Fruit fly (Drosophila melanogaster) whole organism, embryonic: ENCODE results near the gene Lcp65Ag3.

ENCODE experiments used
- Asciz ChIP-seq: fragments of 200-800 bp; sonication (Bioruptor generic); optimal IDR thresholded peaks from 2 replicates; lab custom pipeline; 2017; ENCODE audit warnings: missing biosample characterization, mild to moderate bottlenecking, missing genetic modification characterization, missing genetic modification reagents
- CG10565 ChIP-seq: fragments of 200-800 bp; sonication (Bioruptor generic); optimal IDR thresholded peaks from 3 replicates; lab custom pipeline; 2016; ENCODE audit warnings: missing biosample characterization, mild to moderate bottlenecking, missing genetic modification characterization
- CG11247 ChIP-seq: fragments of 200-800 bp; sonication (Bioruptor generic); IDR thresholded peaks from 2 replicates; pipeline ENCODE4 v1.3.6; 2022; ENCODE audit warnings: missing biosample characterization, missing genetic modification characterization
- CG12236 ChIP-seq: fragments of 200-800 bp; sonication (Bioruptor generic); optimal IDR thresholded peaks from 2 replicates; lab custom pipeline; 2016; ENCODE audit warnings: missing biosample characterization, missing genetic modification characterization
- CG13624 ChIP-seq: fragments of 200-800 bp; sonication (Bioruptor generic); optimal IDR thresholded peaks from 2 replicates; lab custom pipeline; 2016; ENCODE audit warnings: missing biosample characterization, missing genetic modification characterization
- CG14014 ChIP-seq: fragments of 200-800 bp; sonication (Bioruptor generic); IDR thresholded peaks from 2 replicates; pipeline ENCODE4 v1.3.6; 2022; ENCODE audit warnings: missing biosample characterization, missing genetic modification characterization
- CG14710 ChIP-seq: fragments of 200-800 bp; sonication (Bioruptor generic); optimal IDR thresholded peaks from 3 replicates; lab custom pipeline; 2019; ENCODE audit warnings: missing biosample characterization, mild to moderate bottlenecking, missing genetic modification characterization, moderate library complexity
- CG15479 ChIP-seq: fragments of 200-800 bp; sonication (Bioruptor generic); optimal IDR thresholded peaks from 3 replicates; lab custom pipeline; 2019; ENCODE audit warnings: missing biosample characterization, mild to moderate bottlenecking, missing genetic modification characterization, moderate library complexity
- CG17361 ChIP-seq: fragments of 200-800 bp; sonication (Bioruptor generic); IDR thresholded peaks from 3 replicates; pipeline ENCODE4 v1.3.6; 2022; ENCODE audit warnings: missing biosample characterization, missing genetic modification characterization
- CG17568 ChIP-seq: fragments of 200-800 bp; sonication (Bioruptor generic); optimal IDR thresholded peaks from 2 replicates; lab custom pipeline; 2018; ENCODE audit warnings: missing biosample characterization, mild to moderate bottlenecking, missing genetic modification characterization, moderate library complexity
- CG17802 ChIP-seq: fragments of 200-800 bp; sonication (Bioruptor generic); optimal IDR thresholded peaks from 2 replicates; lab custom pipeline; 2018; ENCODE audit warnings: missing biosample characterization, mild to moderate bottlenecking, missing genetic modification characterization, moderate library complexity
- CG18011 ChIP-seq: fragments of 200-800 bp; sonication (Bioruptor generic); optimal IDR thresholded peaks from 2 replicates; lab custom pipeline; 2017; ENCODE audit warnings: missing biosample characterization, missing genetic modification characterization, mild to moderate bottlenecking, moderate library complexity, missing genotype
- CG31441 ChIP-seq: fragments of 200-800 bp; sonication (Bioruptor generic); IDR thresholded peaks from 2 replicates; pipeline ENCODE4 v1.3.6; 2022; ENCODE audit warnings: missing biosample characterization, missing genetic modification characterization
- CG33213 ChIP-seq: fragments of 200-800 bp; sonication (Bioruptor generic); optimal IDR thresholded peaks from 3 replicates; lab custom pipeline; 2016; ENCODE audit warnings: missing biosample characterization, missing genetic modification characterization
- CG42726 ChIP-seq: fragments of 200-800 bp; sonication (Bioruptor generic); IDR thresholded peaks from 2 replicates; pipeline ENCODE4 v1.3.6; 2022; ENCODE audit warnings: missing biosample characterization, missing genetic modification characterization; ENCODE audit not compliant: partially characterized antibody
- CG5953 ChIP-seq: fragments of 200-800 bp; sonication (Bioruptor generic); IDR thresholded peaks from 2 replicates; pipeline ENCODE4 v1.3.6; 2022; ENCODE audit warnings: missing biosample characterization, missing genetic modification characterization
- CG6175 ChIP-seq: fragments of 200-800 bp; sonication (Bioruptor generic); IDR thresholded peaks from 3 replicates; pipeline ENCODE4 v1.3.6; 2022; ENCODE audit warnings: missing biosample characterization, missing genetic modification characterization
- CG6813 ChIP-seq: fragments of 200-800 bp; sonication (Bioruptor generic); optimal IDR thresholded peaks from 2 replicates; lab custom pipeline; 2017; ENCODE audit warnings: missing biosample characterization, missing genetic modification characterization, mild to moderate bottlenecking, moderate library complexity, missing genetic modification reagents
- CG7372 ChIP-seq: fragments of 200-800 bp; sonication (Bioruptor generic); IDR thresholded peaks from 2 replicates; pipeline ENCODE4 v1.3.6; 2022; ENCODE audit warnings: missing biosample characterization, missing genetic modification characterization
- CG8478 ChIP-seq: fragments of >200 bp; optimal IDR thresholded peaks from 2 replicates; lab custom pipeline; 2018
- Doc2 ChIP-seq: fragments of 200-800 bp; sonication (Bioruptor generic); IDR thresholded peaks from 2 replicates; pipeline ENCODE4 v1.3.6; 2022; ENCODE audit warnings: missing biosample characterization, missing genetic modification characterization
- Dref ChIP-seq: fragments of 200-800 bp; sonication (Bioruptor generic); IDR thresholded peaks from 2 replicates; pipeline ENCODE4 v1.3.6; 2022; ENCODE audit warnings: missing biosample characterization, missing genetic modification characterization
- Eip74EF ChIP-seq, 2 experiments: fragments of 200-800 bp in 1 of 2; fragments of >200 bp in 1 of 2; sonication (Bioruptor generic) in 1 of 2; optimal IDR thresholded peaks; 2 replicates each; lab custom pipeline; 2017 to 2019; ENCODE audit warnings: missing biosample characterization in 2 of 2, missing genetic modification characterization in 2 of 2, mild to moderate bottlenecking in 1 of 2, moderate library complexity in 1 of 2
- Ets65A ChIP-seq: fragments of 200-800 bp; sonication (Bioruptor generic); peaks from one replicate; lab custom pipeline; 2016; ENCODE audit warnings: missing biosample characterization, missing genetic modification characterization
- GATAe ChIP-seq: fragments of 200-800 bp; sonication (Bioruptor generic); conservative IDR thresholded peaks from 2 replicates; pipeline ENCODE4 v1.3.6; 2022; ENCODE audit warnings: missing biosample characterization, missing genetic modification characterization
- Hr51 ChIP-seq, 2 experiments: fragments of 200-800 bp; sonication (Bioruptor generic); optimal IDR thresholded peaks; 2 replicates in 1 of 2; 3 replicates in 1 of 2; lab custom pipeline; 2016 to 2018; ENCODE audit warnings: missing biosample characterization in 2 of 2, missing genetic modification characterization in 2 of 2, mild to moderate bottlenecking in 1 of 2, moderate library complexity in 1 of 2
- Hr78 ChIP-seq, 2 experiments: fragments of 200-800 bp in 1 of 2; fragments of >200 bp in 1 of 2; sonication (Bioruptor generic) in 1 of 2; optimal IDR thresholded peaks; 2 replicates each; lab custom pipeline; 2017 to 2019; ENCODE audit warnings: missing biosample characterization in 2 of 2, missing genetic modification characterization in 2 of 2, mild to moderate bottlenecking in 1 of 2, moderate library complexity in 1 of 2
- Myb ChIP-seq: fragments of 200-800 bp; sonication (Bioruptor generic); optimal IDR thresholded peaks from 2 replicates; lab custom pipeline; 2016; ENCODE audit warnings: missing biosample characterization, missing genetic modification characterization
- Nf-YC ChIP-seq: fragments of 200-800 bp; optimal IDR thresholded peaks from 3 replicates; lab custom pipeline; 2019; ENCODE audit warnings: missing biosample characterization, mild to moderate bottlenecking, missing genetic modification characterization, moderate library complexity
- Sox100B ChIP-seq: fragments of 200-800 bp; sonication (Bioruptor generic); optimal IDR thresholded peaks from 3 replicates; lab custom pipeline; 2018; ENCODE audit warnings: missing biosample characterization, mild to moderate bottlenecking, missing genetic modification characterization
- ab ChIP-seq: fragments of 200-800 bp; sonication (Bioruptor generic); optimal IDR thresholded peaks from 2 replicates; lab custom pipeline; 2016; ENCODE audit warnings: missing biosample characterization, missing genetic modification characterization
- bsh ChIP-seq, 2 experiments: fragments of 200-800 bp; sonication (Bioruptor generic); optimal IDR thresholded peaks; 2 replicates each; lab custom pipeline; 2017 to 2018; ENCODE audit warnings: mild to moderate bottlenecking in 2 of 2, missing biosample characterization in 2 of 2, missing genetic modification characterization in 2 of 2, moderate library complexity in 1 of 2
- cad ChIP-seq: fragments of >200 bp; optimal IDR thresholded peaks from 2 replicates; lab custom pipeline; 2017; ENCODE audit warnings: missing biosample characterization, missing genetic modification characterization
- cas ChIP-seq: fragments of 200-800 bp; sonication (Bioruptor generic); IDR thresholded peaks from 2 replicates; pipeline ENCODE4 v1.3.6; 2022; ENCODE audit warnings: missing biosample characterization, missing genetic modification characterization
- chn ChIP-seq: fragments of 200-800 bp; sonication (Bioruptor generic); optimal IDR thresholded peaks from 2 replicates; lab custom pipeline; 2016; ENCODE audit warnings: missing biosample characterization, missing genetic modification characterization
- danr ChIP-seq: fragments of 200-800 bp; sonication (Bioruptor generic); IDR thresholded peaks from 2 replicates; pipeline ENCODE4 v1.3.6; 2022; ENCODE audit warnings: missing biosample characterization, missing genetic modification characterization
- dysf ChIP-seq: fragments of 200-800 bp; sonication (Bioruptor generic); IDR thresholded peaks from 3 replicates; pipeline ENCODE4 v1.3.6; 2022; ENCODE audit warnings: missing biosample characterization, missing genetic modification characterization
- esg ChIP-seq: fragments of 200-800 bp; sonication (Bioruptor generic); conservative IDR thresholded peaks from 2 replicates; pipeline ENCODE4 v1.3.6; 2022; ENCODE audit warnings: missing biosample characterization, missing genetic modification characterization
- fru ChIP-seq: fragments of >200 bp; optimal IDR thresholded peaks from 2 replicates; lab custom pipeline; 2017
- gsb ChIP-seq: fragments of 200-800 bp; sonication (Bioruptor generic); IDR thresholded peaks from 2 replicates; pipeline ENCODE4 v1.3.6; 2022; ENCODE audit warnings: missing biosample characterization, missing genetic modification characterization
- h ChIP-seq: fragments of >200 bp; optimal IDR thresholded peaks from 2 replicates; lab custom pipeline; 2017
- hbn ChIP-seq: fragments of 200-800 bp; sonication (Bioruptor generic); IDR thresholded peaks from 2 replicates; pipeline ENCODE4 v1.3.6; 2022; ENCODE audit warnings: missing biosample characterization, missing genetic modification characterization; ENCODE audit not compliant: partially characterized antibody
- jumu ChIP-seq: fragments of 200-800 bp; sonication (Bioruptor generic); optimal IDR thresholded peaks from 3 replicates; lab custom pipeline; 2016; ENCODE audit warnings: missing biosample characterization, missing genetic modification characterization
- kah ChIP-seq: fragments of 200-800 bp; sonication (Bioruptor generic); optimal IDR thresholded peaks from 2 replicates; lab custom pipeline; 2018; ENCODE audit warnings: missing biosample characterization, mild to moderate bottlenecking, missing genetic modification characterization
- lab ChIP-seq: fragments of 200-800 bp; sonication (Bioruptor generic); optimal IDR thresholded peaks from 3 replicates; lab custom pipeline; 2017; ENCODE audit warnings: missing biosample characterization, missing genetic modification characterization, mild to moderate bottlenecking, moderate library complexity, missing genetic modification reagents
- nmo ChIP-seq: fragments of 200-800 bp; sonication (Bioruptor generic); optimal IDR thresholded peaks from 2 replicates; lab custom pipeline; 2018; ENCODE audit warnings: missing biosample characterization, mild to moderate bottlenecking, missing genetic modification characterization, moderate library complexity
- pb ChIP-seq: fragments of 200-800 bp; sonication (Bioruptor generic); optimal IDR thresholded peaks from 3 replicates; lab custom pipeline; 2016; ENCODE audit warnings: missing biosample characterization, missing genetic modification characterization
- so ChIP-seq: fragments of 200-800 bp; sonication (Bioruptor generic); IDR thresholded peaks from 3 replicates; pipeline ENCODE4 v1.3.6; 2022; ENCODE audit warnings: missing biosample characterization, missing genetic modification characterization
- sob ChIP-seq: fragments of 200-800 bp; sonication (Bioruptor generic); IDR thresholded peaks from 2 replicates; pipeline ENCODE4 v1.3.6; 2022; ENCODE audit warnings: missing biosample characterization, missing genetic modification characterization
- sqz ChIP-seq: fragments of 200-800 bp; sonication (Bioruptor generic); optimal IDR thresholded peaks from 3 replicates; lab custom pipeline; 2018; ENCODE audit warnings: missing biosample characterization, mild to moderate bottlenecking, missing genetic modification characterization
- tap ChIP-seq: fragments of 200-800 bp; optimal IDR thresholded peaks from 3 replicates; lab custom pipeline; 2019; ENCODE audit warnings: missing biosample characterization, mild to moderate bottlenecking, missing genetic modification characterization, moderate library complexity
- tll ChIP-seq, 2 experiments: fragments of 200-800 bp in 1 of 2; fragments of >200 bp in 1 of 2; sonication (Bioruptor generic) in 1 of 2; optimal IDR thresholded peaks; 2 replicates each; lab custom pipeline; 2017 to 2019; ENCODE audit warnings: missing biosample characterization in 2 of 2, missing genetic modification characterization in 2 of 2, mild to moderate bottlenecking in 1 of 2, moderate library complexity in 1 of 2

Gene Lcp65Ag3

DNA sequence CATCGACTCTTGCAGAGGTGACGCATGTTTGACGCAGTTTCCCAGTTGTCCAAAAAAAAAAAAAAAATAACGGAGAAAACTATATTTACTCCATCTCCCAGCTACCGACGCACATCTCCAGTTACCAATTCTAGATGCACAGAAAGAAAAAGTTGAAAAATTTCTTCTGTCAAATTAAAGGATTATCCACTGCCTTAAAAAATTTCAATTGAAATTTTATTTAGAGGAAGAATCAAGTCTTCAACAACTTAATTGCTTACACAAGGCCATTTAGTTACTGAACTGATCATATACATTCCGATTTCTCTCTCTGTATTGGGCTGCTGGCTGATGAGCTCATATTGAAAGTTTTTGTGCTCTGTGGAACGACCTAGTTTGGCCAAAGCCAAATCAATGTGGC lies 44.8 kb downstream of the Lcp65Ag3 start (continued):
- peak; percentile 24 for TF ChIP-seq jumu (GFP tag; lab: Kevin White, UChicago)
- TF ChIP-seq CG6813 (GFP tag; lab: Kevin White, UChicago), result no peak
- TF ChIP-seq CG7372 (GFP tag; lab: Robert Waterston, UW), result no peak
- TF ChIP-seq CG13624 (GFP tag; lab: Kevin White, UChicago), result peak; percentile 38
- no peak for TF ChIP-seq h (lab: Kevin White, UChicago)
- 0 out of 3 replicates have a peak, but pooled peaks have one; percentile 24 for TF ChIP-seq so (GFP tag; lab: Robert Waterston, UW)
- TF ChIP-seq tap (tag; lab: Kevin White, UChicago), result no peak
- 0 out of 2 replicates have a peak, but pooled peaks have one; percentile 11 for TF ChIP-seq CG31441
- no peak for TF ChIP-seq Nf-YC
- no peak for TF ChIP-seq Dref (GFP tag; lab: Robert Waterston, UW)
- TF ChIP-seq CG6175 (GFP tag; lab: Robert Waterston, UW), result no peak
- no peak for TF ChIP-seq Eip74EF (GFP tag; optimal IDR thresholded peaks at IDR 0.05; lab: Kevin White, UChicago)
- no peak for TF ChIP-seq chn (GFP tag; lab: Kevin White, UChicago)
- TF ChIP-seq esg (GFP tag; lab: Robert Waterston, UW), result 0 out of 2 replicates have a peak, but pooled peaks have one; percentile 15
- TF ChIP-seq CG17802 (tag; lab: Kevin White, UChicago), result no peak
- TF ChIP-seq CG17568 (GFP tag; lab: Kevin White, UChicago), result no peak
- no peak for TF ChIP-seq CG42726 (GFP tag; lab: Robert Waterston, UW)
- no peak for TF ChIP-seq lab
- peak; percentile 24 for TF ChIP-seq nmo
- no peak for TF ChIP-seq kah (GFP tag; lab: Kevin White, UChicago)
- no peak for TF ChIP-seq CG5953
- TF ChIP-seq Sox100B, result no peak
- TF ChIP-seq Asciz, result no peak
- TF ChIP-seq bsh (GFP tag; optimal IDR thresholded peaks at IDR 0.05; lab: Kevin White, UChicago), result peak in 1 of 2 experiments; percentile 55
- TF ChIP-seq Ets65A (GFP tag; lab: Kevin White, UChicago), result peak; percentile 70
- no peak for TF ChIP-seq Doc2 (GFP tag; lab: Robert Waterston, UW)
- no peak for TF ChIP-seq hbn
- no peak for TF ChIP-seq dysf (GFP tag; lab: Robert Waterston, UW)
- no peak for TF ChIP-seq cas (GFP tag; lab: Robert Waterston, UW)
- no peak for TF ChIP-seq GATAe (GFP tag; lab: Robert Waterston, UW)
- no peak for TF ChIP-seq CG8478 (lab: Kevin White, UChicago)
- TF ChIP-seq pb (GFP tag; lab: Kevin White, UChicago), result no peak
- TF ChIP-seq CG14710 (tag; lab: Kevin White, UChicago), result no peak
- no peak for TF ChIP-seq CG10565
- no peak for TF ChIP-seq tll (GFP tag; optimal IDR thresholded peaks at IDR 0.05; lab: Kevin White, UChicago)
- TF ChIP-seq CG11247, result no peak
- TF ChIP-seq Myb, result peak; percentile 11
- TF ChIP-seq danr, result no peak
- TF ChIP-seq ab (GFP tag; lab: Kevin White, UChicago), result no peak
- no peak for TF ChIP-seq CG33213 (GFP tag; lab: Kevin White, UChicago)
- 0 out of 3 replicates have a peak, but pooled peaks have one; percentile 12 for TF ChIP-seq CG17361 (GFP tag; lab: Robert Waterston, UW)
- no peak for TF ChIP-seq cad
- TF ChIP-seq CG14014, result no peak
- TF ChIP-seq sqz, result no peak
- no peak for TF ChIP-seq fru (lab: Kevin White, UChicago)
- TF ChIP-seq CG15479 (GFP tag; lab: Kevin White, UChicago), result no peak
- TF ChIP-seq Hr51 (GFP tag; optimal IDR thresholded peaks at IDR 0.05; lab: Kevin White, UChicago), result peak in 1 of 2 experiments; percentile 34
- 0 out of 2 replicates have a peak, but pooled peaks have one; percentile 26 for TF ChIP-seq sob (GFP tag; lab: Robert Waterston, UW)
- TF ChIP-seq Hr78 (GFP tag; optimal IDR thresholded peaks at IDR 0.05; lab: Kevin White, UChicago), result no peak
- TF ChIP-seq CG12236 (GFP tag; lab: Kevin White, UChicago), result no peak
- TF ChIP-seq CG18011, result no peak
- TF ChIP-seq gsb (GFP tag; lab: Robert Waterston, UW), result no peak
